Worm (Caenorhabditis elegans) whole organism, L1 larva: ENCODE results near the gene otpl-4.

Experiments
- C34B4.2 ChIP-seq: sonication (generic microtip); optimal IDR thresholded peaks from 2 replicates; lab custom pipeline; 2017; ENCODE audit warnings: mild to moderate bottlenecking, missing genetic modification characterization, missing compliant biosample characterization
- Y116A8C.19 ChIP-seq: sonication (generic microtip); optimal IDR thresholded peaks from 2 replicates; lab custom pipeline; 2016; ENCODE audit warnings: missing compliant biosample characterization, missing genetic modification characterization, borderline replicate concordance
- alr-1 ChIP-seq: fragments of 200-800 bp; sonication (Bioruptor generic); optimal IDR thresholded peaks from 2 replicates; lab custom pipeline; 2018; ENCODE audit warnings: borderline replicate concordance, mild to moderate bottlenecking, missing genetic modification characterization, missing compliant biosample characterization
- blmp-1 ChIP-seq: fragments of 150-350 bp; optimal IDR thresholded peaks from 2 replicates; lab custom pipeline; 2014; ENCODE audit warnings: missing biosample characterization, missing genetic modification characterization
- ceh-63 ChIP-seq: fragments of 200-800 bp; sonication (Bioruptor generic); optimal IDR thresholded peaks from 2 replicates; lab custom pipeline; 2018; ENCODE audit warnings: mild to moderate bottlenecking, missing genetic modification characterization, missing compliant biosample characterization
- ceh-8 ChIP-seq: fragments of 200-800 bp; sonication (Bioruptor generic); optimal IDR thresholded peaks from 2 replicates; lab custom pipeline; 2018; ENCODE audit warnings: mild to moderate bottlenecking, missing genetic modification characterization, moderate library complexity, missing compliant biosample characterization
- ceh-82 ChIP-seq, 3 experiments: fragments of 150-350 bp in 1 of 3; sonication (generic microtip) in 2 of 3; optimal IDR thresholded peaks; 2 replicates each; lab custom pipeline; 2014 to 2017; ENCODE audit warnings: missing biosample characterization in 3 of 3, missing genetic modification characterization in 3 of 3
- ceh-88 ChIP-seq: fragments of 200-800 bp; sonication (Bioruptor generic); IDR thresholded peaks from 2 replicates; pipeline ENCODE4 v1.3.6; 2022; ENCODE audit warnings: missing genetic modification characterization, missing compliant biosample characterization
- efl-1 ChIP-seq, 4 experiments: fragments of 150-350 bp; optimal IDR thresholded peaks in 3 of 4; peaks in 1 of 4; 1 replicate in 1 of 4; 2 replicates in 3 of 4; lab custom pipeline; 2014; ENCODE audit warnings: missing biosample characterization in 2 of 4, missing genetic modification characterization in 2 of 4, missing genetic modification reagents in 2 of 4
- elt-2 ChIP-seq: sonication (generic microtip); optimal IDR thresholded peaks from 2 replicates; lab custom pipeline; 2016; ENCODE audit warnings: missing genetic modification characterization, mild to moderate bottlenecking, inconsistent platforms, missing compliant biosample characterization, missing genetic modification reagents
- elt-3 ChIP-seq, 6 experiments: fragments of 150-350 bp in 1 of 6; sonication (generic microtip); optimal IDR thresholded peaks; 2 replicates each; lab custom pipeline; 2017 to 2018; ENCODE audit warnings: missing biosample characterization in 6 of 6, missing genetic modification characterization in 6 of 6, inconsistent platforms in 1 of 6
- fkh-10 ChIP-seq: sonication (generic microtip); optimal IDR thresholded peaks from 2 replicates; lab custom pipeline; 2017; ENCODE audit warnings: missing biosample characterization, missing genetic modification reagents, missing genetic modification characterization
- fkh-4 ChIP-seq: sonication (generic microtip); optimal IDR thresholded peaks from 2 replicates; lab custom pipeline; 2016; ENCODE audit warnings: missing compliant biosample characterization, missing genetic modification characterization, borderline replicate concordance
- grh-1 ChIP-seq: fragments of 200-800 bp; sonication (Bioruptor generic); IDR thresholded peaks from 2 replicates; pipeline ENCODE4 v1.3.6; 2022; ENCODE audit warnings: missing genetic modification reagents, missing genetic modification characterization, missing compliant biosample characterization
- hlh-17 ChIP-seq: fragments of 200-800 bp; sonication (Bioruptor generic); optimal IDR thresholded peaks from 2 replicates; lab custom pipeline; 2018; ENCODE audit warnings: missing genetic modification characterization, mild to moderate bottlenecking, missing compliant biosample characterization, moderate library complexity, borderline replicate concordance
- hlh-4 ChIP-seq: sonication (generic microtip); optimal IDR thresholded peaks from 2 replicates; lab custom pipeline; 2016; ENCODE audit warnings: mild to moderate bottlenecking, missing genetic modification characterization, missing compliant biosample characterization
- hpl-2 ChIP-seq: fragments of 150-350 bp; optimal IDR thresholded peaks from 2 replicates; lab custom pipeline; 2014; ENCODE audit warnings: missing biosample characterization, missing genetic modification reagents, missing genetic modification characterization
- lin-14 ChIP-seq: fragments of 200-800 bp; sonication (Bioruptor generic); optimal IDR thresholded peaks from 2 replicates; lab custom pipeline; 2018; ENCODE audit warnings: mild to moderate bottlenecking, missing genetic modification characterization, moderate library complexity, missing compliant biosample characterization
- lin-15B ChIP-seq: fragments of 150-350 bp; sonication (generic microtip); optimal IDR thresholded peaks from 3 replicates; lab custom pipeline; 2014; ENCODE audit warnings: missing biosample characterization, missing genetic modification characterization
- lin-35 ChIP-seq, 2 experiments: fragments of 150-350 bp; optimal IDR thresholded peaks; 2 replicates each; lab custom pipeline; 2014; ENCODE audit warnings: missing biosample characterization in 2 of 2, missing genetic modification characterization in 2 of 2, missing genetic modification reagents in 2 of 2
- lin-39 ChIP-seq: fragments of 150-350 bp; optimal IDR thresholded peaks from 2 replicates; lab custom pipeline; 2014; ENCODE audit warnings: missing biosample characterization, missing genetic modification reagents, missing genetic modification characterization
- lir-3 ChIP-seq: sonication (generic microtip); optimal IDR thresholded peaks from 2 replicates; lab custom pipeline; 2016; ENCODE audit warnings: mild to moderate bottlenecking, missing genetic modification characterization, moderate library complexity, missing compliant biosample characterization; ENCODE audit not compliant: poor library complexity
- lsy-2 ChIP-seq, 2 experiments: fragments of 150-350 bp; optimal IDR thresholded peaks; 2 replicates each; lab custom pipeline; 2014; ENCODE audit warnings: missing biosample characterization in 2 of 2, missing genetic modification characterization in 2 of 2
- mef-2 ChIP-seq: fragments of 150-350 bp; optimal IDR thresholded peaks from 2 replicates; lab custom pipeline; 2014; ENCODE audit warnings: missing biosample characterization, missing genetic modification characterization
- mep-1 ChIP-seq: fragments of 150-350 bp; optimal IDR thresholded peaks from 2 replicates; lab custom pipeline; 2014; ENCODE audit warnings: missing biosample characterization, missing genetic modification characterization
- nhr-11 ChIP-seq: fragments of 150-350 bp; optimal IDR thresholded peaks from 2 replicates; lab custom pipeline; 2014; ENCODE audit warnings: missing biosample characterization, missing genetic modification characterization
- nhr-19 ChIP-seq: fragments of 200-800 bp; sonication (Bioruptor generic); conservative IDR thresholded peaks from 2 replicates; pipeline ENCODE4 v1.3.6; 2022; ENCODE audit warnings: missing genetic modification characterization, missing compliant biosample characterization
- nhr-20 ChIP-seq: sonication (generic microtip); optimal IDR thresholded peaks from 2 replicates; lab custom pipeline; 2016; ENCODE audit warnings: mild to moderate bottlenecking, missing genetic modification characterization, missing compliant biosample characterization
- nhr-47 ChIP-seq: sonication (generic microtip); optimal IDR thresholded peaks from 2 replicates; lab custom pipeline; 2016; ENCODE audit warnings: mild to moderate bottlenecking, missing genetic modification characterization, moderate library complexity, missing compliant biosample characterization
- nhr-71 ChIP-seq: sonication (generic microtip); optimal IDR thresholded peaks from 2 replicates; lab custom pipeline; 2016; ENCODE audit warnings: mild to moderate bottlenecking, missing genetic modification characterization, moderate library complexity, missing compliant biosample characterization
- pax-3 ChIP-seq: fragments of 200-800 bp; sonication (Bioruptor generic); optimal IDR thresholded peaks from 2 replicates; lab custom pipeline; 2018; ENCODE audit warnings: mild to moderate bottlenecking, missing genetic modification characterization, moderate library complexity, missing compliant biosample characterization
- pqm-1 ChIP-seq: sonication (generic microtip); optimal IDR thresholded peaks from 3 replicates; lab custom pipeline; 2017; ENCODE audit warnings: missing biosample characterization, missing genetic modification characterization
- rnt-1 ChIP-seq: sonication (generic microtip); optimal IDR thresholded peaks from 2 replicates; lab custom pipeline; 2016; ENCODE audit warnings: mild to moderate bottlenecking, missing genetic modification characterization, moderate library complexity, missing compliant biosample characterization
- skn-1 ChIP-seq: fragments of 150-350 bp; optimal IDR thresholded peaks from 2 replicates; lab custom pipeline; 2014; ENCODE audit warnings: missing biosample characterization, missing genetic modification characterization
- snpc-4 ChIP-seq: fragments of 150-350 bp; optimal IDR thresholded peaks from 2 replicates; lab custom pipeline; 2014; ENCODE audit warnings: missing biosample characterization, missing genetic modification characterization
- snu-23 ChIP-seq: sonication (generic microtip); optimal IDR thresholded peaks from 2 replicates; lab custom pipeline; 2016; ENCODE audit warnings: missing genetic modification characterization, missing compliant biosample characterization
- sox-4 ChIP-seq: sonication (generic microtip); optimal IDR thresholded peaks from 2 replicates; lab custom pipeline; 2016; ENCODE audit warnings: missing genetic modification characterization, missing compliant biosample characterization
- sptf-1 ChIP-seq: fragments of 150-350 bp; optimal IDR thresholded peaks from 2 replicates; lab custom pipeline; 2014; ENCODE audit warnings: missing biosample characterization, missing genetic modification characterization
- swsn-7 ChIP-seq: sonication (generic microtip); optimal IDR thresholded peaks from 2 replicates; lab custom pipeline; 2016; ENCODE audit warnings: missing genetic modification characterization, missing compliant biosample characterization
- tbx-2 ChIP-seq: sonication (generic microtip); optimal IDR thresholded peaks from 2 replicates; lab custom pipeline; 2016; ENCODE audit warnings: missing genetic modification characterization, missing compliant biosample characterization
- unc-30 ChIP-seq: sonication (generic microtip); optimal IDR thresholded peaks from 2 replicates; lab custom pipeline; 2017; ENCODE audit warnings: missing biosample characterization, missing genetic modification characterization
- unc-62 ChIP-seq: fragments of 150-350 bp; optimal IDR thresholded peaks from 2 replicates; lab custom pipeline; 2014; ENCODE audit warnings: missing biosample characterization, missing genetic modification reagents, missing genetic modification characterization
- unc-86 ChIP-seq: sonication (generic microtip); optimal IDR thresholded peaks from 2 replicates; lab custom pipeline; 2016; ENCODE audit warnings: missing genetic modification characterization, missing compliant biosample characterization
- xbp-1 ChIP-seq: sonication (generic microtip); optimal IDR thresholded peaks from 2 replicates; lab custom pipeline; 2016; ENCODE audit warnings: missing genetic modification characterization, missing compliant biosample characterization
- zag-1 ChIP-seq: fragments of 150-350 bp; optimal IDR thresholded peaks from 2 replicates; lab custom pipeline; 2014; ENCODE audit warnings: missing biosample characterization, missing genetic modification characterization
- zip-4 ChIP-seq: fragments of 200-800 bp; sonication (Bioruptor generic); optimal IDR thresholded peaks from 2 replicates; lab custom pipeline; 2018; ENCODE audit warnings: mild to moderate bottlenecking, missing genetic modification characterization, moderate library complexity, missing compliant biosample characterization

The otpl-4 gene

DNA sequence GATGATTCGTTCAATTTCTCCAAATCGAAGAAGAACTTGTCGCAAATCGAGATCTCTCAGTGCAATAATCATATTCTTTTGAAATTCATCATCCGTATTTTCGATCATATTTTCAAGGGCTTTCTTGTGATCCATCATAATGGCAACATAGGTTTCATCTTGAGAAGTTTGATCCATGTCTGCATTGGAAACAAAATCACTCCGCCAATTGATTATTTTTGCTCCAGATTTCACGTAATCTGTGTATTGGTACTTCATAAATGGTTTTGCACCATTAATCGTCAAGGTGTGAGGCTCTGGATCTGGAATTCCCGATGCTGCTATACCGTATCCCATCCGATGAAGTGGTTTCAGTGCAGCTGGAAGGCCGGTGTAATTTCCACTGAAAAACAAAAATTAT lies 20.7 kb upstream of the otpl-4 start:
- TF ChIP-seq pqm-1 (tag; lab: Kevin White, UChicago): no peak
- no peak for TF ChIP-seq mep-1 (tag; lab: Kevin White, UChicago)
- no peak for TF ChIP-seq C34B4.2 (tag; lab: Kevin White, UChicago)
- no peak for TF ChIP-seq lin-35 (GFP tag; optimal IDR thresholded peaks at IDR 0.05; lab: Kevin White, UChicago)
- TF ChIP-seq elt-3 (tag; optimal IDR thresholded peaks at IDR 0.05; lab: Kevin White, UChicago): no peak
- no peak for TF ChIP-seq skn-1
- TF ChIP-seq zip-4 (GFP tag; lab: Kevin White, UChicago): no peak
- TF ChIP-seq grh-1 (GFP tag; lab: Robert Waterston, UW): no peak
- TF ChIP-seq lin-39 (tag; lab: Kevin White, UChicago): no peak
- TF ChIP-seq sox-4 (tag; lab: Kevin White, UChicago): no peak
- TF ChIP-seq, all 84 proteins: peak for 0

DNA sequence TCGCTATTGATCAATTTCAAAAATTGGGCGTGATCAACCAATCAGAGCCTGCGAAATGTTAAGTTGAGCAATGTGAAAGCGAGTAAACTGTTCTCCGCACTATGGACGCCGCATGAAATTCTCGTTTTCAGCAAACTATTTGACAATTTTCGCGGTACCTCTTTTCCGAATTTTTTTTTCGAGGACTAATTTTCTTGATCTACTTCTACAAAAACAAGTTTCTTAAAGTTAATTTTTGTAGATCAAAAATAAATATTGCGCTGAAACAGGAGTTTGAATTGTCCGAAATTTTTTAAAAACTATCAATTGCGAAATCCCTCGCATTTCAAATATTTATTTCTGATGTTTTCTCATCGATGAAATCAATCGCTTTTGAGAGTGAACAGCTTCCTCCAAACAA lies 19.4 kb upstream of the otpl-4 start:
- TF ChIP-seq efl-1 (optimal IDR thresholded peaks at IDR 0.05; lab: Kevin White, UChicago) (no peak), efl-1 (GFP tag; optimal IDR thresholded peaks at IDR 0.05 in 1 of 2; lab: Kevin White, UChicago) (peak in 1 of 2 experiments; percentile 14), lin-35 (GFP tag; optimal IDR thresholded peaks at IDR 0.05; lab: Kevin White, UChicago) (no peak)

- TF ChIP-seq nhr-11: no peak
- no peak for TF ChIP-seq zip-4 (GFP tag; lab: Kevin White, UChicago)
- no peak for TF ChIP-seq mef-2 (tag; lab: Kevin White, UChicago)
- TF ChIP-seq C34B4.2 (tag; lab: Kevin White, UChicago): no peak
- peak in 1 of 2 experiments; percentile 50 for TF ChIP-seq lsy-2 (tag; optimal IDR thresholded peaks at IDR 0.05; lab: Kevin White, UChicago)
- TF ChIP-seq unc-86 (tag; lab: Kevin White, UChicago): no peak
- no peak for TF ChIP-seq zag-1 (tag; lab: Kevin White, UChicago)
- TF ChIP-seq lin-35 (GFP tag; optimal IDR thresholded peaks at IDR 0.05; lab: Kevin White, UChicago): peak in 1 of 2 experiments; percentile 44
- TF ChIP-seq alr-1 (tag; lab: Kevin White, UChicago): no peak
- TF ChIP-seq lin-14 (GFP tag; lab: Kevin White, UChicago): no peak
- TF ChIP-seq ceh-63 (GFP tag; lab: Kevin White, UChicago): no peak
- no peak for TF ChIP-seq hlh-17 (GFP tag; lab: Kevin White, UChicago)
- no peak for TF ChIP-seq ceh-8 (GFP tag; lab: Kevin White, UChicago)
- no peak for TF ChIP-seq sptf-1
- no peak for TF ChIP-seq nhr-19
- TF ChIP-seq elt-2: no peak
- no peak for TF ChIP-seq nhr-47 (tag; lab: Kevin White, UChicago)
- no peak for TF ChIP-seq tbx-2 (tag; lab: Kevin White, UChicago)
- TF ChIP-seq snpc-4 (tag; lab: Kevin White, UChicago): no peak
- peak; percentile 46 for TF ChIP-seq rnt-1 (tag; lab: Kevin White, UChicago)
- TF ChIP-seq hpl-2 (GFP tag; lab: Kevin White, UChicago): no peak
- peak; percentile 35 for TF ChIP-seq skn-1
- no peak for TF ChIP-seq fkh-10 (GFP tag; lab: Kevin White, UChicago)
- no peak for TF ChIP-seq unc-30
- TF ChIP-seq swsn-7: peak; percentile 22
- TF ChIP-seq pax-3 (tag; lab: Kevin White, UChicago): no peak
- TF ChIP-seq nhr-20 (tag; lab: Kevin White, UChicago): peak; percentile 4
- peak; percentile 26 to 34 for TF ChIP-seq efl-1 (optimal IDR thresholded peaks at IDR 0.05; lab: Kevin White, UChicago)
- no peak for TF ChIP-seq efl-1 (GFP tag; optimal IDR thresholded peaks at IDR 0.05 in 1 of 2; lab: Kevin White, UChicago)
- no peak for TF ChIP-seq grh-1 (GFP tag; lab: Robert Waterston, UW)
- no peak for TF ChIP-seq hlh-4 (tag; lab: Kevin White, UChicago)
- TF ChIP-seq lir-3 (tag; lab: Kevin White, UChicago): no peak
- no peak for TF ChIP-seq unc-62 (GFP tag; lab: Kevin White, UChicago)
- peak; percentile 32 for TF ChIP-seq nhr-71
- TF ChIP-seq xbp-1: no peak
- TF ChIP-seq ceh-82 (tag; optimal IDR thresholded peaks at IDR 0.05; lab: Kevin White, UChicago): peak in 1 of 3 experiments; percentile 24
- TF ChIP-seq ceh-88 (GFP tag; lab: Robert Waterston, UW): no peak
- no peak for TF ChIP-seq Y116A8C.19
- TF ChIP-seq lin-15B (tag; lab: Kevin White, UChicago): no peak
- TF ChIP-seq fkh-4 (tag; lab: Kevin White, UChicago): no peak
- no peak for TF ChIP-seq mep-1 (tag; lab: Kevin White, UChicago)
- TF ChIP-seq snu-23 (GFP tag; lab: Kevin White, UChicago): peak; percentile 35
- no peak for TF ChIP-seq blmp-1 (tag; lab: Kevin White, UChicago)
Measured at ce11 chrV:8518283-8518682, 18.8 kb upstream of the otpl-4 start.
